Fruit fly (Drosophila melanogaster) whole organism, embryonic: ENCODE results near the gene Mgat4a.

Experiments
- Antp ChIP-seq: fragments of 200-800 bp; sonication (Bioruptor generic); optimal IDR thresholded peaks from 3 replicates; lab custom pipeline; 2016; ENCODE audit warnings: missing biosample characterization, missing genetic modification characterization
- CG10565 ChIP-seq: fragments of 200-800 bp; sonication (Bioruptor generic); optimal IDR thresholded peaks from 3 replicates; lab custom pipeline; 2016; ENCODE audit warnings: missing biosample characterization, mild to moderate bottlenecking, missing genetic modification characterization
- CG10654 ChIP-seq: fragments of 200-800 bp; sonication (Bioruptor generic); optimal IDR thresholded peaks from 2 replicates; lab custom pipeline; 2016; ENCODE audit warnings: missing biosample characterization, missing genetic modification characterization
- CG11093 ChIP-seq: fragments of 200-800 bp; sonication (Bioruptor generic); IDR thresholded peaks from 3 replicates; pipeline ENCODE4 v1.3.6; 2022; ENCODE audit warnings: missing biosample characterization, missing genetic modification characterization
- CG12236 ChIP-seq: fragments of 200-800 bp; sonication (Bioruptor generic); optimal IDR thresholded peaks from 2 replicates; lab custom pipeline; 2016; ENCODE audit warnings: missing biosample characterization, missing genetic modification characterization
- CG13123 ChIP-seq: fragments of 200-800 bp; sonication (Bioruptor generic); optimal IDR thresholded peaks from 2 replicates; lab custom pipeline; 2016; ENCODE audit warnings: missing biosample characterization, missing genetic modification characterization
- CG14860 ChIP-seq: fragments of 200-800 bp; sonication (Bioruptor generic); IDR thresholded peaks from 3 replicates; pipeline ENCODE4 v1.3.6; 2022; ENCODE audit warnings: missing biosample characterization, missing genetic modification characterization; ENCODE audit not compliant: partially characterized antibody
- CG15269 ChIP-seq: fragments of 200-800 bp; sonication (Bioruptor generic); optimal IDR thresholded peaks from 2 replicates; lab custom pipeline; 2018; ENCODE audit warnings: missing biosample characterization, mild to moderate bottlenecking, missing genetic modification characterization, moderate library complexity
- CG18764 ChIP-seq: fragments of 200-800 bp; sonication (Bioruptor generic); optimal IDR thresholded peaks from 3 replicates; lab custom pipeline; 2016; ENCODE audit warnings: missing biosample characterization, missing genetic modification characterization
- CG4360 ChIP-seq: fragments of 200-800 bp; sonication (Bioruptor generic); IDR thresholded peaks from 2 replicates; pipeline ENCODE4 v1.3.6; 2022; ENCODE audit warnings: missing biosample characterization, missing genetic modification characterization
- CG4617 ChIP-seq: fragments of 200-800 bp; sonication (Bioruptor generic); optimal IDR thresholded peaks from 3 replicates; lab custom pipeline; 2016; ENCODE audit warnings: missing biosample characterization, missing genetic modification characterization, borderline replicate concordance
- CG4707 ChIP-seq: fragments of 200-800 bp; sonication (Bioruptor generic); optimal IDR thresholded peaks from 2 replicates; lab custom pipeline; 2018; ENCODE audit warnings: missing biosample characterization, mild to moderate bottlenecking, missing genetic modification characterization, moderate library complexity
- CG7928 ChIP-seq: fragments of 200-800 bp; sonication (Bioruptor generic); optimal IDR thresholded peaks from 2 replicates; lab custom pipeline; 2017; ENCODE audit warnings: missing biosample characterization, mild to moderate bottlenecking, missing genetic modification characterization
- CG8924 ChIP-seq: fragments of 200-800 bp; optimal IDR thresholded peaks from 3 replicates; lab custom pipeline; 2019; ENCODE audit warnings: missing biosample characterization, mild to moderate bottlenecking, missing genetic modification characterization, moderate library complexity
- CG9215 ChIP-seq: fragments of 200-800 bp; sonication (Bioruptor generic); IDR thresholded peaks from 2 replicates; pipeline ENCODE4 v1.3.6; 2022; ENCODE audit warnings: missing biosample characterization, missing genetic modification characterization
- D19B ChIP-seq: fragments of 200-800 bp; sonication (Bioruptor generic); optimal IDR thresholded peaks from 2 replicates; lab custom pipeline; 2017; ENCODE audit warnings: missing biosample characterization, mild to moderate bottlenecking, missing genetic modification characterization
- Dfd ChIP-seq, 2 experiments: fragments of >200 bp; optimal IDR thresholded peaks; 2 replicates each; lab custom pipeline; 2017; ENCODE audit warnings: missing biosample characterization in 2 of 2, missing genetic modification characterization in 2 of 2
- Doc2 ChIP-seq: fragments of 200-800 bp; sonication (Bioruptor generic); IDR thresholded peaks from 2 replicates; pipeline ENCODE4 v1.3.6; 2022; ENCODE audit warnings: missing biosample characterization, missing genetic modification characterization
- ERR ChIP-seq: fragments of 200-800 bp; sonication (Bioruptor generic); optimal IDR thresholded peaks from 2 replicates; lab custom pipeline; 2016; ENCODE audit warnings: missing biosample characterization, missing genetic modification characterization
- Fer3 ChIP-seq: fragments of 200-800 bp; sonication (Bioruptor generic); optimal IDR thresholded peaks from 2 replicates; lab custom pipeline; 2018; ENCODE audit warnings: missing biosample characterization, mild to moderate bottlenecking, missing genetic modification characterization, moderate library complexity
- HmgD ChIP-seq: fragments of 200-800 bp; sonication (Bioruptor generic); optimal IDR thresholded peaks from 3 replicates; lab custom pipeline; 2016; ENCODE audit warnings: missing biosample characterization, missing genetic modification characterization
- Hr78 ChIP-seq, 2 experiments: fragments of 200-800 bp in 1 of 2; fragments of >200 bp in 1 of 2; sonication (Bioruptor generic) in 1 of 2; optimal IDR thresholded peaks; 2 replicates each; lab custom pipeline; 2017 to 2019; ENCODE audit warnings: missing biosample characterization in 2 of 2, missing genetic modification characterization in 2 of 2, mild to moderate bottlenecking in 1 of 2, moderate library complexity in 1 of 2
- Kr ChIP-seq: fragments of 200-800 bp; sonication (Bioruptor generic); optimal IDR thresholded peaks from 2 replicates; lab custom pipeline; 2017; ENCODE audit warnings: missing biosample characterization, mild to moderate bottlenecking, missing genetic modification characterization
- Med ChIP-seq: fragments of 200-800 bp; sonication (Bioruptor generic); peaks from one replicate; lab custom pipeline; 2016; ENCODE audit warnings: missing biosample characterization, missing genetic modification characterization, mild to moderate bottlenecking, inconsistent platforms, moderate library complexity
- NfI ChIP-seq: fragments of 200-800 bp; sonication (Bioruptor generic); optimal IDR thresholded peaks from 3 replicates; lab custom pipeline; 2018; ENCODE audit warnings: missing biosample characterization, mild to moderate bottlenecking, missing genetic modification characterization, moderate library complexity
- Opbp ChIP-seq: fragments of 200-800 bp; sonication (Bioruptor generic); IDR thresholded peaks from 3 replicates; pipeline ENCODE4 v1.3.6; 2022; ENCODE audit warnings: missing biosample characterization, missing genetic modification characterization; ENCODE audit not compliant: partially characterized antibody
- Pdp1 ChIP-seq, 2 experiments: fragments of 200-800 bp; sonication (Bioruptor generic); optimal IDR thresholded peaks; 3 replicates each; lab custom pipeline; 2016; ENCODE audit warnings: missing biosample characterization in 2 of 2, missing genetic modification characterization in 2 of 2, mild to moderate bottlenecking in 1 of 2, moderate library complexity in 1 of 2
- Scr ChIP-seq: fragments of 200-800 bp; sonication (Bioruptor generic); IDR thresholded peaks from 2 replicates; pipeline ENCODE4 v1.3.6; 2022; ENCODE audit warnings: missing biosample characterization, missing genetic modification characterization; ENCODE audit not compliant: partially characterized antibody
- amos ChIP-seq: fragments of 200-800 bp; sonication (Bioruptor generic); IDR thresholded peaks from 2 replicates; pipeline ENCODE4 v1.3.6; 2022; ENCODE audit warnings: missing biosample characterization, missing genetic modification characterization; ENCODE audit not compliant: partially characterized antibody
- bcd ChIP-seq: fragments of 200-800 bp; sonication (Bioruptor generic); optimal IDR thresholded peaks from 2 replicates; lab custom pipeline; 2017; ENCODE audit warnings: missing biosample characterization, mild to moderate bottlenecking, missing genetic modification characterization
- crol ChIP-seq: fragments of 200-800 bp; sonication (Bioruptor generic); IDR thresholded peaks from 2 replicates; pipeline ENCODE4 v1.3.6; 2022; ENCODE audit warnings: missing biosample characterization, missing genetic modification characterization
- danr ChIP-seq: fragments of 200-800 bp; sonication (Bioruptor generic); IDR thresholded peaks from 2 replicates; pipeline ENCODE4 v1.3.6; 2022; ENCODE audit warnings: missing biosample characterization, missing genetic modification characterization
- exex ChIP-seq: fragments of 200-800 bp; sonication (Bioruptor generic); optimal IDR thresholded peaks from 4 replicates; lab custom pipeline; 2018; ENCODE audit warnings: missing biosample characterization, mild to moderate bottlenecking, missing genetic modification characterization, moderate library complexity
- gsb-n ChIP-seq: fragments of 200-800 bp; sonication (Bioruptor generic); optimal IDR thresholded peaks from 3 replicates; lab custom pipeline; 2018; ENCODE audit warnings: missing biosample characterization, mild to moderate bottlenecking, missing genetic modification characterization
- hb ChIP-seq: fragments of 200-800 bp; sonication (Bioruptor generic); IDR thresholded peaks from 3 replicates; pipeline ENCODE4 v1.3.6; 2022; ENCODE audit warnings: missing biosample characterization, missing genetic modification characterization; ENCODE audit not compliant: partially characterized antibody
- jigr1 ChIP-seq: fragments of 200-800 bp; sonication (Bioruptor generic); IDR thresholded peaks from 3 replicates; pipeline ENCODE4 v1.3.6; 2022; ENCODE audit warnings: missing biosample characterization, missing genetic modification characterization
- lov ChIP-seq, 2 experiments: fragments of 200-800 bp in 1 of 2; fragments of >200 bp in 1 of 2; sonication (Bioruptor generic) in 1 of 2; IDR thresholded peaks in 1 of 2; optimal IDR thresholded peaks in 1 of 2; 2 replicates in 1 of 2; 3 replicates in 1 of 2; pipeline versions ENCODE4 v1.3.6 to Lab custom; 2017 to 2022; ENCODE audit warnings: missing biosample characterization in 1 of 2, missing genetic modification characterization in 1 of 2
- nom ChIP-seq: fragments of 200-800 bp; sonication (Bioruptor generic); optimal IDR thresholded peaks from 2 replicates; lab custom pipeline; 2017; ENCODE audit warnings: missing biosample characterization, missing genetic modification characterization, mild to moderate bottlenecking, moderate library complexity, missing genetic modification reagents
- pho ChIP-seq: fragments of 200-800 bp; sonication (Bioruptor generic); optimal IDR thresholded peaks from 2 replicates; lab custom pipeline; 2016; ENCODE audit warnings: missing biosample characterization, missing genetic modification characterization
- row ChIP-seq: fragments of 200-800 bp; sonication (Bioruptor generic); IDR thresholded peaks from 3 replicates; pipeline ENCODE4 v1.3.6; 2022; ENCODE audit warnings: missing biosample characterization, missing genetic modification characterization
- sens ChIP-seq: fragments of 200-800 bp; sonication (Bioruptor generic); peaks from one replicate; lab custom pipeline; 2016; ENCODE audit warnings: missing biosample characterization, missing genetic modification characterization
- shn ChIP-seq: fragments of 200-800 bp; sonication (Bioruptor generic); optimal IDR thresholded peaks from 3 replicates; lab custom pipeline; 2016; ENCODE audit warnings: missing biosample characterization, missing genetic modification characterization
- stc ChIP-seq: fragments of 200-800 bp; sonication (Bioruptor generic); IDR thresholded peaks from 2 replicates; pipeline ENCODE4 v1.3.6; 2022; ENCODE audit warnings: missing biosample characterization, missing genetic modification characterization
- sug ChIP-seq: fragments of 200-800 bp; optimal IDR thresholded peaks from 2 replicates; lab custom pipeline; 2019; ENCODE audit warnings: missing biosample characterization, mild to moderate bottlenecking, missing genetic modification characterization, moderate library complexity
- twi ChIP-seq: fragments of 200-800 bp; optimal IDR thresholded peaks from 2 replicates; lab custom pipeline; 2019; ENCODE audit warnings: missing biosample characterization, mild to moderate bottlenecking, missing genetic modification characterization, moderate library complexity
- zfh1 ChIP-seq: fragments of 200-800 bp; sonication (Bioruptor generic); IDR thresholded peaks from 3 replicates; pipeline ENCODE4 v1.3.6; 2022; ENCODE audit warnings: missing biosample characterization, missing genetic modification characterization

The Mgat4a gene

dm6 chr3L:14743106-14743692 is 18.6 kb upstream of the Mgat4a start (continued):
- TF ChIP-seq CG14860 (GFP tag; lab: Robert Waterston, UW) (no peak), CG7928 (no peak), nom (GFP tag; lab: Kevin White, UChicago) (no peak), CG11093 (no peak), stc (no peak), row (GFP tag; lab: Robert Waterston, UW) (no peak), CG8924 (no peak), CG10565 (GFP tag; lab: Kevin White, UChicago) (no peak), pho (GFP tag; lab: Kevin White, UChicago) (no peak), Pdp1 (GFP tag; optimal IDR thresholded peaks at IDR 0.05; lab: Kevin White, UChicago) (peak in 1 of 2 experiments; percentile 75), CG18764 (no peak), crol (GFP tag; lab: Robert Waterston, UW) (peak; percentile 64; the same call in 1 of the 2 replicates), CG13123 (GFP tag; lab: Kevin White, UChicago) (no peak), Antp (GFP tag; lab: Kevin White, UChicago) (no peak), jigr1 (no peak), exex (tag; lab: Kevin White, UChicago) (no peak), CG12236 (GFP tag; lab: Kevin White, UChicago) (no peak), Fer3 (no peak), sens (GFP tag; lab: Kevin White, UChicago) (no peak), amos (GFP tag; lab: Robert Waterston, UW) (no peak)

dm6 chr3L:14751056-14751671 is 10.7 kb upstream of the Mgat4a start:
- TF ChIP-seq sug (tag; lab: Kevin White, UChicago) (no peak), Scr (GFP tag; lab: Robert Waterston, UW) (0 out of 2 replicates have a peak, but pooled peaks have one; percentile 13), CG4360 (GFP tag; lab: Robert Waterston, UW) (peak; percentile 72), zfh1 (GFP tag; lab: Robert Waterston, UW) (0 out of 3 replicates have a peak, but pooled peaks have one; percentile 30), D19B (no peak), Med (GFP tag; lab: Kevin White, UChicago) (peak; percentile 69), Dfd (GFP tag; optimal IDR thresholded peaks at IDR 0.05; lab: Kevin White, UChicago) (peak in 1 of 2 experiments; percentile 20)

- TF ChIP-seq NfI (GFP tag; lab: Kevin White, UChicago) (no peak), Doc2 (GFP tag; lab: Robert Waterston, UW) (no peak), CG4707 (no peak), Hr78 (GFP tag; optimal IDR thresholded peaks at IDR 0.05; lab: Kevin White, UChicago) (no peak), hb (GFP tag; lab: Robert Waterston, UW) (0 out of 3 replicates have a peak, but pooled peaks have one; percentile 21), bcd (no peak), danr (no peak), CG4617 (GFP tag; lab: Kevin White, UChicago) (no peak), lov (optimal IDR thresholded peaks at IDR 0.05; lab: Kevin White, UChicago) (no peak), lov (GFP tag; IDR thresholded peaks at IDR 0.05; lab: Robert Waterston, UW) (0 out of 3 replicates have a peak, but pooled peaks have one; percentile 31), gsb-n (tag; lab: Kevin White, UChicago) (no peak), Opbp (GFP tag; lab: Robert Waterston, UW) (0 out of 3 replicates have a peak, but pooled peaks have one; percentile 3), twi (tag; lab: Kevin White, UChicago) (no peak), CG9215 (GFP tag; lab: Robert Waterston, UW) (no peak), CG10654 (GFP tag; lab: Kevin White, UChicago) (no peak), shn (GFP tag; lab: Kevin White, UChicago) (no peak), Dfd (GFP tag; optimal IDR thresholded peaks at IDR 0.05; lab: Kevin White, UChicago) (peak in 1 of 2 experiments; percentile 64), HmgD (GFP tag; lab: Kevin White, UChicago) (no peak), Kr (no peak), ERR (no peak), CG15269 (no peak)
Measured at dm6 chr3L:14752816-14753215, 9.0 kb upstream of the Mgat4a start.
